Worm (Caenorhabditis elegans) whole organism, young adult: ENCODE measurements around the gene cdr-7.

Experiments
- B0261.1 ChIP-seq: sonication (generic microtip); optimal IDR thresholded peaks from 2 replicates; lab custom pipeline; 2016; ENCODE audit warnings: mild to moderate bottlenecking, missing genetic modification characterization, moderate library complexity, missing compliant biosample characterization
- F23B12.7 ChIP-seq: sonication (generic microtip); optimal IDR thresholded peaks from 2 replicates; lab custom pipeline; 2017; ENCODE audit warnings: missing genetic modification characterization, mild to moderate bottlenecking, missing compliant biosample characterization, antibody characterized with exemption, moderate library complexity; ENCODE audit not compliant: insufficient read depth
- F37B4.10 ChIP-seq: fragments of 200-800 bp; sonication (Bioruptor generic); IDR thresholded peaks from 2 replicates; pipeline ENCODE4 v1.3.6; 2022; ENCODE audit warnings: missing genetic modification characterization, missing compliant biosample characterization
- F39B2.1 ChIP-seq: fragments of 200-800 bp; sonication (Bioruptor generic); IDR thresholded peaks from 2 replicates; pipeline ENCODE4 v1.3.6; 2022; ENCODE audit warnings: missing genetic modification reagents, missing genetic modification characterization, missing compliant biosample characterization
- K11D2.4 ChIP-seq: fragments of 200-800 bp; sonication (Bioruptor generic); IDR thresholded peaks from 2 replicates; pipeline ENCODE4 v1.3.6; 2022; ENCODE audit warnings: missing genetic modification reagents, missing genetic modification characterization, missing compliant biosample characterization
- T07F8.4 ChIP-seq: sonication (generic microtip); optimal IDR thresholded peaks from 2 replicates; lab custom pipeline; 2016; ENCODE audit warnings: mild to moderate bottlenecking, missing genetic modification characterization, moderate library complexity, missing compliant biosample characterization
- T26A5.8 ChIP-seq: sonication (generic microtip); optimal IDR thresholded peaks from 2 replicates; lab custom pipeline; 2016; ENCODE audit warnings: missing genetic modification characterization, missing compliant biosample characterization
- Y95B8A.8 ChIP-seq: fragments of 200-800 bp; sonication (Bioruptor generic); IDR thresholded peaks from 2 replicates; pipeline ENCODE4 v1.3.6; 2022; ENCODE audit warnings: missing genetic modification reagents, missing genetic modification characterization, missing compliant biosample characterization
- ZK185.1 ChIP-seq: sonication (generic microtip); optimal IDR thresholded peaks from 2 replicates; lab custom pipeline; 2016; ENCODE audit warnings: mild to moderate bottlenecking, missing genetic modification characterization, missing compliant biosample characterization; ENCODE audit not compliant: poor library complexity, severe bottlenecking
- atf-7 ChIP-seq: sonication (generic microtip); optimal IDR thresholded peaks from 2 replicates; lab custom pipeline; 2017; ENCODE audit warnings: mild to moderate bottlenecking, missing genetic modification characterization, missing compliant biosample characterization
- bed-1 ChIP-seq: fragments of 200-800 bp; sonication (Bioruptor generic); IDR thresholded peaks from 2 replicates; pipeline ENCODE4 v1.3.6; 2022; ENCODE audit warnings: missing genetic modification reagents, missing genetic modification characterization, missing compliant biosample characterization
- ceh-100 ChIP-seq: fragments of 200-800 bp; sonication (Bioruptor generic); IDR thresholded peaks from 2 replicates; pipeline ENCODE4 v1.3.6; 2022; ENCODE audit warnings: missing genetic modification reagents, missing genetic modification characterization, missing compliant biosample characterization
- egl-18 ChIP-seq: fragments of 200-800 bp; sonication (Bioruptor generic); IDR thresholded peaks from 2 replicates; pipeline ENCODE4 v1.3.6; 2022; ENCODE audit warnings: missing genetic modification reagents, missing genetic modification characterization, missing compliant biosample characterization
- ets-4 ChIP-seq: fragments of 200-800 bp; sonication (Bioruptor generic); optimal IDR thresholded peaks from 2 replicates; lab custom pipeline; 2018; ENCODE audit warnings: mild to moderate bottlenecking, missing genetic modification characterization, missing compliant biosample characterization
- fkh-3 ChIP-seq: sonication (generic microtip); optimal IDR thresholded peaks from 2 replicates; lab custom pipeline; 2016; ENCODE audit warnings: mild to moderate bottlenecking, missing genetic modification characterization, missing compliant biosample characterization
- gei-17 ChIP-seq: fragments of 200-800 bp; sonication (Bioruptor generic); optimal IDR thresholded peaks from 2 replicates; lab custom pipeline; 2018; ENCODE audit warnings: mild to moderate bottlenecking, missing genetic modification characterization, missing compliant biosample characterization
- hlh-12 ChIP-seq: sonication (generic microtip); optimal IDR thresholded peaks from 2 replicates; lab custom pipeline; 2016; ENCODE audit warnings: missing genetic modification characterization, missing compliant biosample characterization
- hlh-26 ChIP-seq: fragments of 200-800 bp; sonication (Bioruptor generic); conservative IDR thresholded peaks from 2 replicates; pipeline ENCODE4 v1.3.6; 2022; ENCODE audit warnings: missing genetic modification reagents, missing genetic modification characterization, missing compliant biosample characterization
- hmg-20 ChIP-seq: fragments of 200-800 bp; sonication (Bioruptor generic); IDR thresholded peaks from 2 replicates; pipeline ENCODE4 v1.3.6; 2022; ENCODE audit warnings: missing genetic modification reagents, missing genetic modification characterization, missing compliant biosample characterization
- hrde-1 ChIP-seq: sonication (generic microtip); optimal IDR thresholded peaks from 2 replicates; lab custom pipeline; 2016; ENCODE audit warnings: missing genetic modification characterization, mild to moderate bottlenecking, missing compliant biosample characterization, moderate library complexity, missing genotype, missing genetic modification reagents, borderline replicate concordance
- lin-26 ChIP-seq: fragments of 200-800 bp; sonication (Bioruptor generic); IDR thresholded peaks from 2 replicates; pipeline ENCODE4 v1.3.6; 2022; ENCODE audit warnings: missing genetic modification reagents, missing genetic modification characterization, missing compliant biosample characterization
- madf-10 ChIP-seq: sonication (generic microtip); optimal IDR thresholded peaks from 2 replicates; lab custom pipeline; 2016; ENCODE audit warnings: mild to moderate bottlenecking, missing genetic modification characterization, missing compliant biosample characterization
- madf-6 ChIP-seq: fragments of 200-800 bp; sonication (Bioruptor generic); IDR thresholded peaks from 2 replicates; pipeline ENCODE4 v1.3.6; 2022; ENCODE audit warnings: missing genetic modification reagents, missing genetic modification characterization, missing compliant biosample characterization
- mes-4 ChIP-seq: sonication (generic microtip); optimal IDR thresholded peaks from 2 replicates; lab custom pipeline; 2016; ENCODE audit warnings: missing genotype, missing genetic modification characterization, missing compliant biosample characterization
- mxl-1 ChIP-seq: sonication (generic microtip); optimal IDR thresholded peaks from 2 replicates; lab custom pipeline; 2016; ENCODE audit warnings: missing genetic modification characterization, missing compliant biosample characterization
- nhr-120 ChIP-seq: fragments of 200-800 bp; sonication (Bioruptor generic); IDR thresholded peaks from 2 replicates; pipeline ENCODE4 v1.3.6; 2022; ENCODE audit warnings: missing genetic modification characterization, missing compliant biosample characterization
- nhr-179 ChIP-seq: sonication (generic microtip); optimal IDR thresholded peaks from 2 replicates; lab custom pipeline; 2016; ENCODE audit warnings: mild to moderate bottlenecking, missing genetic modification characterization, missing compliant biosample characterization
- nhr-90 ChIP-seq: sonication (generic microtip); optimal IDR thresholded peaks from 2 replicates; lab custom pipeline; 2016; ENCODE audit warnings: missing genotype, mild to moderate bottlenecking, missing genetic modification characterization, missing compliant biosample characterization
- rec-8 ChIP-seq, 2 experiments: sonication (generic microtip); optimal IDR thresholded peaks; 2 replicates each; lab custom pipeline; 2016; ENCODE audit warnings: mild to moderate bottlenecking in 2 of 2, missing genetic modification characterization in 2 of 2, missing genetic modification reagents in 2 of 2, missing genotype in 2 of 2, missing biosample characterization in 1 of 2, missing compliant biosample characterization in 1 of 2, moderate library complexity in 1 of 2
- repo-1 ChIP-seq: sonication (generic microtip); optimal IDR thresholded peaks from 2 replicates; lab custom pipeline; 2017; ENCODE audit warnings: mild to moderate bottlenecking, missing genetic modification characterization, missing compliant biosample characterization
- snpc-1.1 ChIP-seq: sonication (generic microtip); optimal IDR thresholded peaks from 2 replicates; lab custom pipeline; 2017; ENCODE audit warnings: missing genetic modification characterization, mild to moderate bottlenecking, missing compliant biosample characterization, antibody characterized with exemption, moderate library complexity, missing genotype, missing genetic modification reagents; ENCODE audit not compliant: insufficient read depth
- snpc-1.3 ChIP-seq: sonication (generic microtip); optimal IDR thresholded peaks from 2 replicates; lab custom pipeline; 2017; ENCODE audit warnings: missing genetic modification characterization, mild to moderate bottlenecking, missing compliant biosample characterization, antibody characterized with exemption, moderate library complexity, missing genotype, missing genetic modification reagents; ENCODE audit not compliant: insufficient read depth
- sptf-2 ChIP-seq: fragments of 200-800 bp; sonication (Bioruptor generic); optimal IDR thresholded peaks from 2 replicates; lab custom pipeline; 2018; ENCODE audit warnings: mild to moderate bottlenecking, missing genetic modification characterization, missing compliant biosample characterization
- ztf-18 ChIP-seq: sonication (generic microtip); optimal IDR thresholded peaks from 2 replicates; lab custom pipeline; 2016; ENCODE audit warnings: missing genotype, mild to moderate bottlenecking, missing genetic modification characterization, missing compliant biosample characterization
- ztf-22 ChIP-seq: fragments of 200-800 bp; sonication (Bioruptor generic); optimal IDR thresholded peaks from 2 replicates; lab custom pipeline; 2018; ENCODE audit warnings: mild to moderate bottlenecking, missing genetic modification characterization, moderate library complexity, missing compliant biosample characterization
- ztf-3 ChIP-seq: fragments of 200-800 bp; sonication (Bioruptor generic); optimal IDR thresholded peaks from 2 replicates; lab custom pipeline; 2018; ENCODE audit warnings: mild to moderate bottlenecking, missing genetic modification characterization, missing compliant biosample characterization

cdr-7 gene

DNA sequence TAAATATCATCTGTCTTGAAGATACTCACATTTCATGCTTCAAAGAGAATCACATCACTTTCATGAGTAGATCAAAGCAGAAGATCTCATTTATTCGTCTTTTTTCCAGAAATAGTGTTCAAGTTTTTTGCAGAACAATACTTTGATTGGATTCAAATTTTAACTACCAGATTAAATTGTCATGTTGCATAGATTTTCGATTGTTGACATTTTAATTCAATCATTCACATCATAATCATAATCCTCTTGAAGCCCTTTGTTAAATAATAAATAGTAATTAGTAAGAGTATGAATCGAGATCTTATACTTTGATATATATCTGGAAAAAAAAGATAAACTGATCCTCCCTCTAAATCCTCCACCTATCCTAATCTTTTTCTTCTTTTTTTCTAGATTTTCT, 15.9 kb upstream of the cdr-7 start:
- no peak for TF ChIP-seq hmg-20 (GFP tag; lab: Robert Waterston, UW)
- TF ChIP-seq hlh-26 (GFP tag; lab: Robert Waterston, UW): no peak
- no peak for TF ChIP-seq hrde-1 (tag; lab: Kevin White, UChicago)
- TF ChIP-seq mes-4 (tag; lab: Kevin White, UChicago): no peak
- no peak for TF ChIP-seq gei-17 (GFP tag; lab: Kevin White, UChicago)
- no peak for TF ChIP-seq F23B12.7
- no peak for TF ChIP-seq repo-1 (tag; lab: Kevin White, UChicago)
- no peak for TF ChIP-seq nhr-179
- no peak for TF ChIP-seq B0261.1 (tag; lab: Kevin White, UChicago)
- no peak for TF ChIP-seq atf-7
- no peak for TF ChIP-seq F37B4.10 (GFP tag; lab: Robert Waterston, UW)
- TF ChIP-seq egl-18 (GFP tag; lab: Robert Waterston, UW): no peak
- no peak for TF ChIP-seq snpc-1.3 (tag; lab: Kevin White, UChicago)
- no peak for TF ChIP-seq nhr-120 (GFP tag; lab: Robert Waterston, UW)
- TF ChIP-seq rec-8 (tag; optimal IDR thresholded peaks at IDR 0.05; lab: Kevin White, UChicago): no peak
- TF ChIP-seq ztf-22 (GFP tag; lab: Kevin White, UChicago): no peak
- no peak for TF ChIP-seq bed-1
- TF ChIP-seq, all 124 proteins: peak for 0

ce11 chrV:12421360-12421759, 9.4 kb upstream of the cdr-7 start:
- no peak for TF ChIP-seq snpc-1.1 (tag; lab: Kevin White, UChicago)
- no peak for TF ChIP-seq madf-6

- no peak for TF ChIP-seq madf-10 (tag; lab: Kevin White, UChicago)
- TF ChIP-seq repo-1 (tag; lab: Kevin White, UChicago): no peak
- no peak for TF ChIP-seq F23B12.7
- no peak for TF ChIP-seq F39B2.1 (GFP tag; lab: Robert Waterston, UW)
- TF ChIP-seq ets-4 (GFP tag; lab: Kevin White, UChicago): no peak
- no peak for TF ChIP-seq Y95B8A.8 (GFP tag; lab: Robert Waterston, UW)
- TF ChIP-seq lin-26 (GFP tag; lab: Robert Waterston, UW): no peak
- no peak for TF ChIP-seq ztf-3
- no peak for TF ChIP-seq sptf-2
- no peak for TF ChIP-seq nhr-90
- TF ChIP-seq fkh-3 (tag; lab: Kevin White, UChicago): no peak
- no peak for TF ChIP-seq ZK185.1 (tag; lab: Kevin White, UChicago)
- no peak for TF ChIP-seq ceh-100 (GFP tag; lab: Robert Waterston, UW)
- no peak for TF ChIP-seq ztf-18 (tag; lab: Kevin White, UChicago)
- TF ChIP-seq hlh-12 (tag; lab: Kevin White, UChicago): no peak
- no peak for TF ChIP-seq mxl-1 (tag; lab: Kevin White, UChicago)
- no peak for TF ChIP-seq T26A5.8 (tag; lab: Kevin White, UChicago)
- no peak for TF ChIP-seq K11D2.4 (GFP tag; lab: Robert Waterston, UW)
- TF ChIP-seq T07F8.4: no peak
Measured at ce11 chrV:12420843-12421242, 8.9 kb upstream of the cdr-7 start, which contains the start of gene C54D10.4. Gene C54D10.4 (minus strand): TSS chrV:12420943.
